Worm (Caenorhabditis elegans) whole organism, early embryonic: ENCODE results near the gene K12H6.4.
A peak's percentile ranks its signal among the peaks of the same experiment; 100 is the strongest.

ENCODE experiments used
- F13C5.2 ChIP-seq: sonication (generic microtip); optimal IDR thresholded peaks from 2 replicates; lab custom pipeline; 2017; ENCODE audit warnings: mild to moderate bottlenecking, missing genetic modification characterization, inconsistent platforms, missing compliant biosample characterization
- ama-1 ChIP-seq: fragments of 150-350 bp; optimal IDR thresholded peaks from 2 replicates; lab custom pipeline; 2014
- ceh-13 ChIP-seq: fragments of 200-800 bp; sonication (Bioruptor generic); optimal IDR thresholded peaks from 2 replicates; lab custom pipeline; 2018; ENCODE audit warnings: mild to moderate bottlenecking, missing genetic modification characterization, missing compliant biosample characterization
- ceh-36 ChIP-seq: sonication (generic microtip); optimal IDR thresholded peaks from 2 replicates; lab custom pipeline; 2016; ENCODE audit warnings: missing genetic modification characterization, inconsistent platforms, missing compliant biosample characterization
- hmbx-1 ChIP-seq: sonication (generic microtip); optimal IDR thresholded peaks from 2 replicates; lab custom pipeline; 2016; ENCODE audit warnings: mild to moderate bottlenecking, missing genetic modification characterization, missing compliant biosample characterization
- hmg-4 ChIP-seq: fragments of 200-800 bp; sonication (Bioruptor generic); optimal IDR thresholded peaks from 2 replicates; lab custom pipeline; 2018; ENCODE audit warnings: mild to moderate bottlenecking, missing genetic modification characterization, missing compliant biosample characterization
- hnd-1 ChIP-seq: sonication (generic microtip); optimal IDR thresholded peaks from 2 replicates; lab custom pipeline; 2016; ENCODE audit warnings: missing genetic modification characterization, missing compliant biosample characterization
- pes-1 ChIP-seq: fragments of 200-800 bp; sonication (Bioruptor generic); IDR thresholded peaks from 2 replicates; pipeline ENCODE4 v1.3.6; 2022; ENCODE audit warnings: missing genetic modification reagents, missing genetic modification characterization, missing compliant biosample characterization
- scrt-1 ChIP-seq: fragments of 200-800 bp; sonication (Bioruptor generic); IDR thresholded peaks from 2 replicates; pipeline ENCODE4 v1.3.6; 2022; ENCODE audit warnings: missing genetic modification characterization, missing compliant biosample characterization
- sea-1 ChIP-seq: fragments of 200-800 bp; sonication (Bioruptor generic); conservative IDR thresholded peaks from 2 replicates; pipeline ENCODE4 v1.3.6; 2022; ENCODE audit warnings: missing genetic modification characterization, missing compliant biosample characterization
- tbx-11 ChIP-seq: fragments of 200-800 bp; sonication (Bioruptor generic); IDR thresholded peaks from 2 replicates; pipeline ENCODE4 v1.3.6; 2022; ENCODE audit warnings: missing genetic modification characterization, missing compliant biosample characterization

DNA sequence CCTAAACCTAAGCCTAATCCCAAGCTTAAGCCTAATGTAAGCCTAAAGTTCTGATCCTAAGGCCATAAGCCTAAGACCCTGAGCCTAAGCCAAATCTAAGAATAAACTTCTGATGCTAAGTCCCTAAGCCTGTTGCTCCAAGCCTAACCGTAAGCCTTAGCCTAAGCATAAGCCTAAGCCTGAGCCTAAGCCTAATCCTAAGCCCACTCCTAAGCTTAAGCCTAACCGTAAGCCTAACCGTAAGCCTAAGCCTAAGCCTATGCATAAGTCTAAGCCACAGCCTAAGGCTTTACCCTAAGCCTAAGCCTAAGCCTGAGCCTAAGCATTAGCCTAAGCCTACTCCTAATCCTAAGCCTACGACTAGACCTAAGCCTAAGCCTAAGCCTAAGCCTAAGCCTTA is 35.2 kb upstream of the K12H6.4 start:
- TF ChIP-seq F13C5.2 (tag; lab: Kevin White, UChicago) (no peak), hmg-4 (GFP tag; lab: Kevin White, UChicago) (no peak), ceh-36 (tag; lab: Kevin White, UChicago) (peak; percentile 90), ama-1 (lab: Kevin White, UChicago) (no peak), tbx-11 (no peak), pes-1 (GFP tag; lab: Robert Waterston, UW) (no peak), scrt-1 (GFP tag; lab: Robert Waterston, UW) (no peak), sea-1 (no peak), hmbx-1 (tag; lab: Kevin White, UChicago) (no peak), ceh-13 (GFP tag; lab: Kevin White, UChicago) (no peak), hnd-1 (tag; lab: Kevin White, UChicago) (no peak)
